Worm (Caenorhabditis elegans): ENCODE results near the gene K07C11.8.

Gene K07C11.8

ce11 chrV:8195889-8196418, 21.7 kb downstream of the K07C11.8 start, which contains the start of gene F20D6.10 (continued):
- TF ChIP-seq elt-3 (tag; optimal IDR thresholded peaks at IDR 0.05) (no peak), efl-1 (optimal IDR thresholded peaks at IDR 0.05) (peak in 1 of 2 experiments; percentile 5), efl-1 (GFP tag; optimal IDR thresholded peaks at IDR 0.05 in 1 of 2) (peak in 1 of 2 experiments; percentile 20), elt-2 (tag; optimal IDR thresholded peaks at IDR 0.05) (no peak), nhr-71 (tag; optimal IDR thresholded peaks at IDR 0.05) (peak; percentile 71), mdl-1 (tag; optimal IDR thresholded peaks at IDR 0.05) (no peak)

- TF ChIP-seq nhr-237 (tag; optimal IDR thresholded peaks at IDR 0.05), result no peak
- no peak for TF ChIP-seq ztf-4 (tag; optimal IDR thresholded peaks at IDR 0.05)
- TF ChIP-seq lin-15B (tag; optimal IDR thresholded peaks at IDR 0.05), result no peak
- TF ChIP-seq alr-1 (tag; optimal IDR thresholded peaks at IDR 0.05; ENCODE audit: borderline replicate concordance), result no peak
- TF ChIP-seq elt-3 (tag; optimal IDR thresholded peaks at IDR 0.05), result no peak
- no peak for TF ChIP-seq nhr-71 (tag; optimal IDR thresholded peaks at IDR 0.05)
- TF ChIP-seq egl-13 (tag; optimal IDR thresholded peaks at IDR 0.05), result no peak
- TF ChIP-seq efl-3 (GFP tag; optimal IDR thresholded peaks at IDR 0.05), result no peak
- no peak for TF ChIP-seq mdl-1 (tag; optimal IDR thresholded peaks at IDR 0.05)
- TF ChIP-seq lin-39 (tag; optimal IDR thresholded peaks at IDR 0.05), result no peak
Measured at ce11 chrV:8190430-8190829, 27.3 kb downstream of the K07C11.8 start, which contains the start of gene F20D6.1. F20D6.1 (plus strand) TSS chrV:8190730.

ce11 chrV:8190016-8190415, 27.7 kb downstream of the K07C11.8 start, which contains the start of gene F20D6.12:
F20D6.12 (minus strand) TSS chrV:8190116.
- no peak for TF ChIP-seq tlp-1 (tag; optimal IDR thresholded peaks at IDR 0.05)
- no peak for TF ChIP-seq efl-1 (optimal IDR thresholded peaks at IDR 0.05)
- no peak for TF ChIP-seq efl-1 (GFP tag; optimal IDR thresholded peaks at IDR 0.05 in 1 of 2)
- no peak for TF ChIP-seq snu-23 (GFP tag; optimal IDR thresholded peaks at IDR 0.05)
- TF ChIP-seq vab-15 (tag; optimal IDR thresholded peaks at IDR 0.05), result no peak
- TF ChIP-seq ceh-82 (tag; optimal IDR thresholded peaks at IDR 0.05), result no peak
- TF ChIP-seq zip-4 (GFP tag; optimal IDR thresholded peaks at IDR 0.05), result no peak
- TF ChIP-seq elt-3 (tag; optimal IDR thresholded peaks at IDR 0.05), result no peak
- TF ChIP-seq nhr-12 (tag; optimal IDR thresholded peaks at IDR 0.05), result no peak
- no peak for TF ChIP-seq nhr-237 (tag; optimal IDR thresholded peaks at IDR 0.05)
- no peak for TF ChIP-seq nhr-11 (tag; optimal IDR thresholded peaks at IDR 0.05)

- TF ChIP-seq isw-1 (GFP tag; IDR thresholded peaks at IDR 0.05) (no peak), alr-1 (tag; optimal IDR thresholded peaks at IDR 0.05; ENCODE audit: borderline replicate concordance) (no peak), nhr-76 (tag; optimal IDR thresholded peaks at IDR 0.05) (no peak), aly-2 (tag; optimal IDR thresholded peaks at IDR 0.05) (no peak), nhr-28 (tag; optimal IDR thresholded peaks at IDR 0.05) (no peak), blmp-1 (tag; optimal IDR thresholded peaks at IDR 0.05) (no peak), tbx-2 (tag; optimal IDR thresholded peaks at IDR 0.05) (no peak), sup-37 (GFP tag; optimal IDR thresholded peaks at IDR 0.05) (no peak)
Measured at ce11 chrV:8188421-8188820, 29.3 kb downstream of the K07C11.8 start, which contains the start of gene F20D6.15. F20D6.15 (minus strand) TSS chrV:8188467.

ce11 chrV:8185737-8186136, 31.9 kb downstream of the K07C11.8 start, which contains the start of gene F20D6.2:
F20D6.2 (plus strand) TSS chrV:8186037.
- no peak for TF ChIP-seq efl-1 (optimal IDR thresholded peaks at IDR 0.05)
- no peak for TF ChIP-seq efl-1 (GFP tag; optimal IDR thresholded peaks at IDR 0.05 in 1 of 2)

- no peak for TF ChIP-seq rnt-1 (tag; optimal IDR thresholded peaks at IDR 0.05)
- TF ChIP-seq sptf-1 (tag; optimal IDR thresholded peaks at IDR 0.05), result no peak
- TF ChIP-seq ceh-8 (GFP tag; optimal IDR thresholded peaks at IDR 0.05), result no peak
- TF ChIP-seq lsy-2 (tag; optimal IDR thresholded peaks at IDR 0.05), result no peak
Measured at ce11 chrV:8183384-8183783, 34.3 kb downstream of the K07C11.8 start, which contains the start of gene srp-8. srp-8 (plus strand) TSS chrV:8183684.
